Fruit fly (Drosophila melanogaster) whole organism, embryonic: ENCODE data around the gene Kaz-m1.
A peak's percentile ranks its signal among the peaks of the same experiment; 100 is the strongest.

Experiments used
- Bteb2 ChIP-seq: fragments of 200-800 bp; sonication (Bioruptor generic); optimal IDR thresholded peaks from 2 replicates; lab custom pipeline; 2016; ENCODE audit warnings: missing biosample characterization, missing genetic modification characterization
- CG14667 ChIP-seq: fragments of 200-800 bp; sonication (Bioruptor generic); IDR thresholded peaks from 2 replicates; pipeline ENCODE4 v1.3.6; 2022; ENCODE audit warnings: missing biosample characterization, missing genetic modification characterization
- CG14860 ChIP-seq: fragments of 200-800 bp; sonication (Bioruptor generic); IDR thresholded peaks from 3 replicates; pipeline ENCODE4 v1.3.6; 2022; ENCODE audit warnings: missing biosample characterization, missing genetic modification characterization; ENCODE audit not compliant: partially characterized antibody
- CG15011 ChIP-seq: fragments of 200-800 bp; sonication (Bioruptor generic); optimal IDR thresholded peaks from 3 replicates; lab custom pipeline; 2018; ENCODE audit warnings: missing biosample characterization, mild to moderate bottlenecking, missing genetic modification characterization
- CG15479 ChIP-seq: fragments of 200-800 bp; sonication (Bioruptor generic); optimal IDR thresholded peaks from 3 replicates; lab custom pipeline; 2019; ENCODE audit warnings: missing biosample characterization, mild to moderate bottlenecking, missing genetic modification characterization, moderate library complexity
- CG15601 ChIP-seq: fragments of 200-800 bp; sonication (Bioruptor generic); optimal IDR thresholded peaks from 3 replicates; lab custom pipeline; 2019; ENCODE audit warnings: missing biosample characterization, mild to moderate bottlenecking, missing genetic modification characterization, moderate library complexity
- CG16863 ChIP-seq: fragments of 200-800 bp; sonication (Bioruptor generic); optimal IDR thresholded peaks from 3 replicates; lab custom pipeline; 2016; ENCODE audit warnings: missing biosample characterization, missing genetic modification characterization
- CG17568 ChIP-seq: fragments of 200-800 bp; sonication (Bioruptor generic); optimal IDR thresholded peaks from 2 replicates; lab custom pipeline; 2018; ENCODE audit warnings: missing biosample characterization, mild to moderate bottlenecking, missing genetic modification characterization, moderate library complexity
- CG17612 ChIP-seq: fragments of 200-800 bp; sonication (Bioruptor generic); IDR thresholded peaks from 2 replicates; pipeline ENCODE4 v1.3.6; 2022; ENCODE audit warnings: missing biosample characterization, missing genetic modification characterization
- CG2116 ChIP-seq: fragments of 200-800 bp; sonication (Bioruptor generic); optimal IDR thresholded peaks from 3 replicates; lab custom pipeline; 2018; ENCODE audit warnings: missing biosample characterization, mild to moderate bottlenecking, missing genetic modification characterization
- CG2199 ChIP-seq: fragments of 200-800 bp; sonication (Bioruptor generic); IDR thresholded peaks from 3 replicates; pipeline ENCODE4 v1.3.6; 2022; ENCODE audit warnings: missing biosample characterization, missing genetic modification characterization
- CG2875 ChIP-seq: fragments of 200-800 bp; sonication (Bioruptor generic); optimal IDR thresholded peaks from 2 replicates; lab custom pipeline; 2017; ENCODE audit warnings: missing biosample characterization, mild to moderate bottlenecking, missing genetic modification characterization, missing genetic modification reagents
- CG4328 ChIP-seq: fragments of 200-800 bp; sonication (Bioruptor generic); optimal IDR thresholded peaks from 3 replicates; lab custom pipeline; 2017; ENCODE audit warnings: missing biosample characterization, missing genetic modification reagents, missing genetic modification characterization
- CG4820 ChIP-seq: fragments of 200-800 bp; sonication (Bioruptor generic); optimal IDR thresholded peaks from 3 replicates; lab custom pipeline; 2016; ENCODE audit warnings: missing biosample characterization, missing genetic modification characterization
- CG5953 ChIP-seq: fragments of 200-800 bp; sonication (Bioruptor generic); IDR thresholded peaks from 2 replicates; pipeline ENCODE4 v1.3.6; 2022; ENCODE audit warnings: missing biosample characterization, missing genetic modification characterization
- CG7963 ChIP-seq: fragments of 200-800 bp; sonication (Bioruptor generic); IDR thresholded peaks from 3 replicates; pipeline ENCODE4 v1.3.6; 2022; ENCODE audit warnings: missing biosample characterization, missing genetic modification characterization; ENCODE audit not compliant: partially characterized antibody
- Chrac-16 ChIP-seq: fragments of 200-800 bp; sonication (Bioruptor generic); optimal IDR thresholded peaks from 3 replicates; lab custom pipeline; 2016; ENCODE audit warnings: missing biosample characterization, missing genetic modification characterization
- CrebB ChIP-seq: fragments of 200-800 bp; sonication (Bioruptor generic); optimal IDR thresholded peaks from 3 replicates; lab custom pipeline; 2018; ENCODE audit warnings: missing biosample characterization, mild to moderate bottlenecking, missing genetic modification characterization
- D19A ChIP-seq: fragments of 200-800 bp; optimal IDR thresholded peaks from 3 replicates; lab custom pipeline; 2019; ENCODE audit warnings: missing biosample characterization, mild to moderate bottlenecking, missing genetic modification characterization, moderate library complexity
- Dip2 ChIP-seq: fragments of 200-800 bp; sonication (Bioruptor generic); IDR thresholded peaks from 2 replicates; pipeline ENCODE4 v1.3.6; 2022; ENCODE audit warnings: missing biosample characterization, missing genetic modification characterization
- Drgx ChIP-seq: fragments of 200-800 bp; sonication (Bioruptor generic); IDR thresholded peaks from 2 replicates; pipeline ENCODE4 v1.3.6; 2022; ENCODE audit warnings: missing biosample characterization, missing genetic modification characterization
- Gug ChIP-seq: fragments of 200-800 bp; sonication (Bioruptor generic); IDR thresholded peaks from 4 replicates; pipeline ENCODE4 v1.3.6; 2022; ENCODE audit warnings: missing biosample characterization, missing genetic modification characterization
- Nf-YA ChIP-seq: fragments of 200-800 bp; sonication (Bioruptor generic); IDR thresholded peaks from 2 replicates; pipeline ENCODE4 v1.3.6; 2022; ENCODE audit warnings: missing biosample characterization, missing genetic modification characterization
- Taf1 ChIP-seq: fragments of 200-800 bp; sonication (Bioruptor generic); IDR thresholded peaks from 2 replicates; pipeline ENCODE4 v1.3.6; 2022; ENCODE audit warnings: missing biosample characterization, missing genetic modification characterization
- ap ChIP-seq: fragments of 200-800 bp; sonication (Bioruptor generic); IDR thresholded peaks from 2 replicates; pipeline ENCODE4 v1.3.6; 2022; ENCODE audit warnings: missing biosample characterization, missing genetic modification characterization
- btn ChIP-seq: fragments of 200-800 bp; sonication (Bioruptor generic); optimal IDR thresholded peaks from 2 replicates; lab custom pipeline; 2016; ENCODE audit warnings: missing biosample characterization, missing genetic modification characterization
- ci ChIP-seq: fragments of 200-800 bp; sonication (Bioruptor generic); IDR thresholded peaks from 3 replicates; pipeline ENCODE4 v1.3.6; 2022; ENCODE audit warnings: missing biosample characterization, missing genetic modification characterization
- corto ChIP-seq: fragments of 200-800 bp; sonication (Bioruptor generic); optimal IDR thresholded peaks from 2 replicates; lab custom pipeline; 2016; ENCODE audit warnings: missing biosample characterization, mild to moderate bottlenecking, missing genetic modification characterization, moderate library complexity
- crc ChIP-seq: fragments of 200-800 bp; sonication (Bioruptor generic); optimal IDR thresholded peaks from 2 replicates; lab custom pipeline; 2016; ENCODE audit warnings: missing biosample characterization, missing genetic modification characterization
- dati ChIP-seq: fragments of 200-800 bp; sonication (Bioruptor generic); IDR thresholded peaks from 2 replicates; pipeline ENCODE4 v1.3.6; 2022; ENCODE audit warnings: missing biosample characterization, missing genetic modification characterization
- dysf ChIP-seq: fragments of 200-800 bp; sonication (Bioruptor generic); IDR thresholded peaks from 3 replicates; pipeline ENCODE4 v1.3.6; 2022; ENCODE audit warnings: missing biosample characterization, missing genetic modification characterization
- h ChIP-seq: fragments of >200 bp; optimal IDR thresholded peaks from 2 replicates; lab custom pipeline; 2017
- kah ChIP-seq: fragments of 200-800 bp; sonication (Bioruptor generic); optimal IDR thresholded peaks from 2 replicates; lab custom pipeline; 2018; ENCODE audit warnings: missing biosample characterization, mild to moderate bottlenecking, missing genetic modification characterization
- nerfin-1 ChIP-seq: fragments of 200-800 bp; sonication (Bioruptor generic); optimal IDR thresholded peaks from 3 replicates; lab custom pipeline; 2019; ENCODE audit warnings: missing biosample characterization, mild to moderate bottlenecking, missing genetic modification characterization, moderate library complexity
- pnt ChIP-seq: fragments of 200-800 bp; sonication (Bioruptor generic); optimal IDR thresholded peaks from 3 replicates; lab custom pipeline; 2016; ENCODE audit warnings: missing biosample characterization, missing genetic modification characterization
- pros ChIP-seq: fragments of 200-800 bp; sonication (Bioruptor generic); optimal IDR thresholded peaks from 3 replicates; lab custom pipeline; 2019; ENCODE audit warnings: missing biosample characterization, mild to moderate bottlenecking, missing genetic modification characterization, moderate library complexity
- shn ChIP-seq: fragments of 200-800 bp; sonication (Bioruptor generic); optimal IDR thresholded peaks from 3 replicates; lab custom pipeline; 2016; ENCODE audit warnings: missing biosample characterization, missing genetic modification characterization
- sisA ChIP-seq: fragments of 200-800 bp; sonication (Bioruptor generic); IDR thresholded peaks from 2 replicates; pipeline ENCODE4 v1.3.6; 2022; ENCODE audit warnings: missing biosample characterization, missing genetic modification characterization

Kaz-m1 gene

DNA sequence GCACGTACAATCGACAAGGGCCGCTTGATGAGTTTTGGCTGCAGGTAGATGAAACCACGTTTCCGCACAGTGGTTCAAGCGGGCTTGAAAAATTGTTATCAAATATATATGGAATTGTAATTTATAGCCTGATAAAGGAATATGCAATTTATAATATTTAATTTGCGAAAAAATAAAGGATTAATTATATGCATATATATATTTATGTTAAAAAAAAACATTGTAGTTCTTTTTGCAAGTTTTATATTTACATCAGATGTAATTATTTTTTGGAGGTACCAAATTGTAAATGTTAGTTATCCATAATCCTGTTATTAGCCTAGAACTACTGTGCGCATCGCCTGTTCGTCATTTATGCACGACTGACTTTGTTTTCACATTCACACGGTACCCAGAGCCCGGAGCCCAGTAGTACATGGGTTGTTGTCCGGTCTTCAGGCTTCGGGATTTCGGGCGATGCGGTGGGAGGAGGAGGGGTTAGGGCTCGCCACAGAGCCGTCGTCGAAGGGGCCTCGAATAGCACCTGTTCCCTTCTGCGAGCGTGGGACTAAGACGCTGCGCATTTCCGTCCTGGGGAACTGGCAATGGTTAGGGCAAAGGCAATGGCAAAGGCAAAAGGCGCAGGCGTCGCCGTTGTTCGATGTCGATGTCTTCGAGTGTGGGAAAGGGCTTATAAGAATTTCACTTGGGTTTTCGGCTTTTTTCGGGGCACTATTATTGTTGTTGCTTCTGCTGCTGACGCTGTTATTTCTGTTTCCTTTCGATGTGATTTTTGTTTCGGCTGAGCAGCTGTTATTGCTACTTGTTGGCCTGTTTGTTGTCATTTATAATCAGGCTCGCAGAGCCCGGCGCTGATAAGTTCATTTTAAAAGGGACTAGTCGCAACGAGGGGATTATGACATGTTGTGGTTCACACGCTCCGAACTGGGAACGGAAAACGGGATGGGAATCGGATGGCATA, 3.5 kb downstream of the Kaz-m1 start (continued):
- TF ChIP-seq pros (GFP tag; lab: Kevin White, UChicago) (peak; percentile 87), CG14860 (GFP tag; lab: Robert Waterston, UW) (no peak), kah (peak; percentile 36), CG15011 (GFP tag; lab: Kevin White, UChicago) (peak; percentile 76), ci (peak; percentile 52; the same call in 1 of the 3 replicates), CG17568 (peak; percentile 35), ap (GFP tag; lab: Robert Waterston, UW) (peak; percentile 60), nerfin-1 (peak; percentile 86), Nf-YA (GFP tag; lab: Robert Waterston, UW) (no peak), CG16863 (GFP tag; lab: Kevin White, UChicago) (no peak), CG2199 (GFP tag; lab: Robert Waterston, UW) (no peak), pnt (GFP tag; lab: Kevin White, UChicago) (no peak), crc (GFP tag; lab: Kevin White, UChicago) (no peak), Gug (GFP tag; lab: Robert Waterston, UW) (peak; percentile 30; the same call in 2 of the 4 replicates), CrebB (tag; lab: Kevin White, UChicago) (peak; percentile 48), Chrac-16 (GFP tag; lab: Kevin White, UChicago) (peak; percentile 76), Bteb2 (GFP tag; lab: Kevin White, UChicago) (no peak), CG7963 (GFP tag; lab: Robert Waterston, UW) (no peak), CG15601 (tag; lab: Kevin White, UChicago) (peak; percentile 91), btn (no peak), CG2875 (peak; percentile 86), CG2116 (GFP tag; lab: Kevin White, UChicago) (peak; percentile 54), Taf1 (no peak), CG5953 (GFP tag; lab: Robert Waterston, UW) (no peak), CG4328 (GFP tag; lab: Kevin White, UChicago) (peak; percentile 53), corto (peak; percentile 66), dysf (GFP tag; lab: Robert Waterston, UW) (peak; percentile 53; the same call in 1 of the 3 replicates)

DNA sequence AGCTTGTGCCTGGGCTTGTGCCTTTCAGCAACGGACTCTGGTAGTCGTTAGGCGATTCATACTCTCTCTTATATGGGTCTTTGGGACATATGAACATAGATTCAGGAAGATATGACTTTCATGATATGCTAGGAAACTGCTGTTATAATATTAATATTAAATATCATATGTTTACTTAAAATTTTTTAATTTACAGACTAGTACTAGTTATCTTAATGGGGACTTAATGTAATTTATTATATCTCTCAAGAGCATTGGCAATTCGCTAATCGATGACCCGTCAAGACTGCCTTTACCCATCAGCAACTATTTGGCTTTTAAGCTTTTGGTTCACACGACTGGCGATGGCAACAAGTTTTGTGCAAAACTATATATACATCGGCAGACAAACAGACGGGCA, 4.7 kb downstream of the Kaz-m1 start:
- TF ChIP-seq sisA (GFP tag; lab: Robert Waterston, UW) (no peak), Dip2 (GFP tag; lab: Robert Waterston, UW) (no peak), Drgx (peak; percentile 90), dati (GFP tag; lab: Robert Waterston, UW) (no peak), D19A (tag; lab: Kevin White, UChicago) (peak; percentile 26), CG4820 (GFP tag; lab: Kevin White, UChicago) (no peak), h (lab: Kevin White, UChicago) (no peak), CG15479 (no peak), CG17612 (no peak), CG14667 (GFP tag; lab: Robert Waterston, UW) (no peak), shn (GFP tag; lab: Kevin White, UChicago) (no peak)
